Worm (Caenorhabditis elegans) whole organism, L3 larva: ENCODE results near the gene D1046.4.
A peak's percentile ranks its signal among the peaks of the same experiment; 100 is the strongest.

Experiments used
- R02D3.7 ChIP-seq: fragments of 150-350 bp; optimal IDR thresholded peaks from 2 replicates; lab custom pipeline; 2014; ENCODE audit warnings: missing biosample characterization, missing genetic modification characterization
- ZK546.5 ChIP-seq: sonication (generic microtip); optimal IDR thresholded peaks from 2 replicates; lab custom pipeline; 2017; ENCODE audit warnings: missing biosample characterization, missing genetic modification characterization
- aly-2 ChIP-seq: fragments of 150-350 bp; optimal IDR thresholded peaks from 2 replicates; lab custom pipeline; 2014; ENCODE audit warnings: missing biosample characterization, missing genetic modification characterization
- ama-1 ChIP-seq: fragments of 150-350 bp; optimal IDR thresholded peaks from 2 replicates; lab custom pipeline; 2018
- ceh-16 ChIP-seq: sonication (generic microtip); optimal IDR thresholded peaks from 2 replicates; lab custom pipeline; 2017; ENCODE audit warnings: missing biosample characterization, missing genetic modification characterization
- ceh-28 ChIP-seq: fragments of 150-350 bp; optimal IDR thresholded peaks from 2 replicates; lab custom pipeline; 2014; ENCODE audit warnings: missing biosample characterization, missing genetic modification reagents, missing genetic modification characterization
- ceh-82 ChIP-seq: fragments of 150-350 bp; optimal IDR thresholded peaks from 2 replicates; lab custom pipeline; 2014; ENCODE audit warnings: missing biosample characterization, missing genetic modification characterization
- daf-12 ChIP-seq: fragments of 150-350 bp; optimal IDR thresholded peaks from 2 replicates; lab custom pipeline; 2014; ENCODE audit warnings: missing biosample characterization, missing genetic modification reagents, missing genetic modification characterization
- egl-27 ChIP-seq: sonication (generic microtip); optimal IDR thresholded peaks from 4 replicates; lab custom pipeline; 2017; ENCODE audit warnings: missing biosample characterization, missing genetic modification reagents, missing genetic modification characterization
- egl-5 ChIP-seq: fragments of 150-350 bp; optimal IDR thresholded peaks from 2 replicates; lab custom pipeline; 2017; ENCODE audit warnings: missing biosample characterization, missing genetic modification reagents, missing genetic modification characterization, inconsistent platforms
- elt-1 ChIP-seq: fragments of 150-350 bp; optimal IDR thresholded peaks from 2 replicates; lab custom pipeline; 2014; ENCODE audit warnings: missing biosample characterization, missing genetic modification characterization
- elt-2 ChIP-seq: sonication (generic microtip); optimal IDR thresholded peaks from 2 replicates; lab custom pipeline; 2016; ENCODE audit warnings: missing genetic modification reagents, mild to moderate bottlenecking, missing genetic modification characterization, missing compliant biosample characterization
- eor-1 ChIP-seq, 2 experiments: fragments of 150-350 bp; optimal IDR thresholded peaks; 2 replicates each; lab custom pipeline; 2014 to 2018; ENCODE audit warnings: missing biosample characterization in 2 of 2, missing genetic modification characterization in 2 of 2
- fkh-2 ChIP-seq: fragments of 150-350 bp; optimal IDR thresholded peaks from 2 replicates; lab custom pipeline; 2014; ENCODE audit warnings: missing biosample characterization, missing genetic modification reagents, missing genetic modification characterization
- hmg-11 ChIP-seq: sonication (generic microtip); optimal IDR thresholded peaks from 2 replicates; lab custom pipeline; 2016; ENCODE audit warnings: missing genetic modification characterization, missing compliant biosample characterization
- jun-1 ChIP-seq: fragments of 150-350 bp; optimal IDR thresholded peaks from 2 replicates; lab custom pipeline; 2014; ENCODE audit warnings: missing biosample characterization, missing genetic modification reagents, missing genetic modification characterization
- lin-15B ChIP-seq: fragments of 150-350 bp; optimal IDR thresholded peaks from 2 replicates; lab custom pipeline; 2014; ENCODE audit warnings: missing biosample characterization, missing genetic modification characterization
- lin-39 ChIP-seq: fragments of 150-350 bp; optimal IDR thresholded peaks from 2 replicates; lab custom pipeline; 2018; ENCODE audit warnings: missing biosample characterization, missing genetic modification reagents, missing genetic modification characterization
- lsy-12 ChIP-seq: sonication (generic microtip); optimal IDR thresholded peaks from 2 replicates; lab custom pipeline; 2016; ENCODE audit warnings: mild to moderate bottlenecking, missing genetic modification characterization, missing compliant biosample characterization
- mdl-1 ChIP-seq: fragments of 150-350 bp; optimal IDR thresholded peaks from 2 replicates; lab custom pipeline; 2014; ENCODE audit warnings: missing biosample characterization, missing genetic modification characterization
- mml-1 ChIP-seq: fragments of 150-350 bp; sonication (generic microtip); optimal IDR thresholded peaks from 3 replicates; lab custom pipeline; 2014; ENCODE audit warnings: missing biosample characterization, missing genetic modification characterization
- nfya-1 ChIP-seq: sonication (generic microtip); optimal IDR thresholded peaks from 2 replicates; lab custom pipeline; 2017; ENCODE audit warnings: missing genetic modification characterization, mild to moderate bottlenecking, missing compliant biosample characterization, antibody characterized with exemption, moderate library complexity; ENCODE audit not compliant: insufficient read depth
- nhr-11 ChIP-seq: fragments of 150-350 bp; optimal IDR thresholded peaks from 2 replicates; lab custom pipeline; 2014; ENCODE audit warnings: missing biosample characterization, missing genetic modification characterization
- nhr-12 ChIP-seq: fragments of 150-350 bp; optimal IDR thresholded peaks from 2 replicates; lab custom pipeline; 2014; ENCODE audit warnings: missing biosample characterization, missing genetic modification characterization
- nhr-23 ChIP-seq: fragments of 150-350 bp; optimal IDR thresholded peaks from 2 replicates; lab custom pipeline; 2014; ENCODE audit warnings: missing biosample characterization, missing genetic modification reagents, missing genetic modification characterization
- nhr-237 ChIP-seq: fragments of 150-350 bp; optimal IDR thresholded peaks from 2 replicates; lab custom pipeline; 2014; ENCODE audit warnings: missing biosample characterization, missing genetic modification characterization
- nhr-28 ChIP-seq: fragments of 150-350 bp; optimal IDR thresholded peaks from 2 replicates; lab custom pipeline; 2014; ENCODE audit warnings: missing biosample characterization, missing genetic modification characterization
- nhr-76 ChIP-seq: fragments of 150-350 bp; sonication (generic microtip); optimal IDR thresholded peaks from 5 replicates; lab custom pipeline; 2014; ENCODE audit warnings: missing biosample characterization, missing genetic modification characterization
- pha-4 ChIP-seq: fragments of 150-350 bp; optimal IDR thresholded peaks from 2 replicates; lab custom pipeline; 2014; ENCODE audit warnings: missing biosample characterization, missing genetic modification reagents, missing genetic modification characterization
- pqm-1 ChIP-seq: fragments of 150-350 bp; optimal IDR thresholded peaks from 2 replicates; lab custom pipeline; 2017; ENCODE audit warnings: missing biosample characterization, missing genetic modification characterization, inconsistent platforms
- sea-2 ChIP-seq: fragments of 150-350 bp; sonication (generic microtip); optimal IDR thresholded peaks from 4 replicates; lab custom pipeline; 2014; ENCODE audit warnings: missing biosample characterization, missing genetic modification reagents, missing genetic modification characterization
- skn-1 ChIP-seq: fragments of 150-350 bp; optimal IDR thresholded peaks from 2 replicates; lab custom pipeline; 2014; ENCODE audit warnings: missing biosample characterization, missing genetic modification characterization
- snpc-4 ChIP-seq: fragments of 150-350 bp; optimal IDR thresholded peaks from 2 replicates; lab custom pipeline; 2014; ENCODE audit warnings: missing biosample characterization, missing genetic modification characterization
- tbx-2 ChIP-seq: sonication (generic microtip); optimal IDR thresholded peaks from 2 replicates; lab custom pipeline; 2016; ENCODE audit warnings: mild to moderate bottlenecking, missing genetic modification characterization, missing compliant biosample characterization
- unc-62 ChIP-seq: fragments of 150-350 bp; sonication (generic microtip); optimal IDR thresholded peaks from 4 replicates; lab custom pipeline; 2014; ENCODE audit warnings: missing biosample characterization, missing genetic modification reagents, missing genetic modification characterization
- zag-1 ChIP-seq: fragments of 150-350 bp; optimal IDR thresholded peaks from 2 replicates; lab custom pipeline; 2014; ENCODE audit warnings: missing biosample characterization, missing genetic modification characterization
- ztf-11 ChIP-seq: fragments of 150-350 bp; optimal IDR thresholded peaks from 2 replicates; lab custom pipeline; 2014; ENCODE audit warnings: missing biosample characterization, missing genetic modification characterization
- ztf-4 ChIP-seq: fragments of 150-350 bp; optimal IDR thresholded peaks from 2 replicates; lab custom pipeline; 2014; ENCODE audit warnings: missing biosample characterization, missing genetic modification characterization

The D1046.4 gene

DNA sequence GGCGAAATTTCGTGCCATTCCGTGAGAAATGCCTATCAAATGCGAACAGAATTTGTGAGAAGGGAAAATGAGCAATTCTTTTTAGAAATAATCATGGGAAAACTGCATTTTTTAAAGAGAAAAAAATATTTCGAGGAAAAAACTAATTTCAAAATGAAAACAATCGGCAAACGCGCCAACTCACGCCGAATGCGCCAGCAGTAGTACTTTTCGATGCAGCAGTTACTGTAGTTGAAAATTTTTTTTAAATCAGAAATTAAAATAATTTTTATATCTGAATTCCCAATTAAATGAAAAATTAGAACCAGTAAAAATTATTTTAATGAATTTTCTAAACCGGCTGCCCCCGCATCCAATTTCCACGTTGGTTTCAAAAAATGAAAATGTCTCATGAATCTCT is 10.3 kb upstream of the D1046.4 start:
- TF ChIP-seq hmg-11 (tag; lab: Kevin White, UChicago) (no peak), lsy-12 (tag; lab: Kevin White, UChicago) (no peak), nhr-76 (tag; lab: Kevin White, UChicago) (no peak), pqm-1 (tag; lab: Kevin White, UChicago) (no peak), elt-2 (tag; lab: Kevin White, UChicago) (no peak), pha-4 (tag; lab: Kevin White, UChicago) (no peak), tbx-2 (tag; lab: Kevin White, UChicago) (no peak), nfya-1 (tag; lab: Kevin White, UChicago) (no peak), nhr-28 (no peak), eor-1 (tag; optimal IDR thresholded peaks at IDR 0.05; lab: Kevin White, UChicago) (no peak)

DNA sequence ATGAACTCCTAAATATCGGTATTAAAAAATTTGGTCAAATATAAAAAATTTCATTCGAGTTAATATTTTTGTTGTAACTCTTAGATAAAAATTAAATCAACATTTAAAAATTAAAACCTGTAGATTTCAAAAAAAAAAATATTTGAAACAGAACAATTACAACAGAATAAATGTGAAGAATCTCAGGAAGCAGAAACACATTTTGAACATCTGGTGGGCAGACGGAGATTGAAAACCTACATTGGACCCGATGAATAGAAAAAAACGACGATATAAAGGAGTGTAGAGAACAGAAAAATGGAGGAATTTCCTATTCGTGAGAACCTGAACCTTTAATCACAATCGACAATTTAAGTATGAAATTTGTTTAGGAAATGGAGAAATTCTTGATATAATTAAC is 9.5 kb upstream of the D1046.4 start:
- TF ChIP-seq nhr-12 (tag; lab: Kevin White, UChicago) (no peak), ceh-16 (no peak), aly-2 (tag; lab: Kevin White, UChicago) (no peak), pha-4 (tag; lab: Kevin White, UChicago) (no peak), ztf-11 (tag; lab: Kevin White, UChicago) (no peak), snpc-4 (tag; lab: Kevin White, UChicago) (no peak), sea-2 (no peak), daf-12 (no peak), nhr-28 (no peak), fkh-2 (no peak), ceh-28 (tag; lab: Kevin White, UChicago) (no peak), egl-27 (no peak), nhr-23 (no peak), nfya-1 (tag; lab: Kevin White, UChicago) (no peak), elt-1 (tag; lab: Kevin White, UChicago) (no peak), skn-1 (tag; lab: Kevin White, UChicago) (no peak), eor-1 (tag; optimal IDR thresholded peaks at IDR 0.05; lab: Kevin White, UChicago) (no peak), ceh-82 (tag; lab: Kevin White, UChicago) (no peak), lin-39 (tag; lab: Kevin White, UChicago) (no peak)

DNA sequence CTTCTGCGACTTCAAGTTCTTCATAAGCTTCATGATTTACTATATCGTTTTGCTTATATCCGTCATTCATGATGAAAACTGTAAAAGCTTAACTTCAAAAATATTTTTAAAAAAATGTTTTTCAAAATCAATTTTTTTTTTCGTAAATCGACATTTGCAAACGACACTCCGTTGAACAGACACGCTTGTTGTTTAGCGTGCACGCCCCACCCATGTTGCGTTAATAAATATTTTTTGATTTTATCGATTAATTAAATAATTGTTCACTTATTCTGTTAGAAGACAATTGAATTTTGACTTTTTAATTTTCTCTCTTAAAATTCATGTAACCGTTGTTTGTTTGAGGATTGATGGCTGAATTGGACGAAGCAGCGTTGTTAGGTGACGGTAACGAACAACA is 7.7 kb upstream of the D1046.4 start, which contains the start of the genes D1046.2 and cfim-2:
TSS of gene D1046.2 (minus strand) at position 78 of the 400 bp plus-strand sequence.
TSS of gene cfim-2 (plus strand) at position 335 of the 400 bp plus-strand sequence.
- TF ChIP-seq elt-2 (tag; lab: Kevin White, UChicago): no peak
- TF ChIP-seq ama-1: no peak
- no peak for TF ChIP-seq snpc-4 (tag; lab: Kevin White, UChicago)
- no peak for TF ChIP-seq daf-12
- no peak for TF ChIP-seq hmg-11 (tag; lab: Kevin White, UChicago)
- TF ChIP-seq nfya-1 (tag; lab: Kevin White, UChicago): peak; percentile 42
- no peak for TF ChIP-seq ZK546.5 (tag; lab: Kevin White, UChicago)
- no peak for TF ChIP-seq mml-1 (tag; lab: Kevin White, UChicago)
- TF ChIP-seq nhr-11 (tag; lab: Kevin White, UChicago): no peak
- no peak for TF ChIP-seq unc-62
- TF ChIP-seq pqm-1 (tag; lab: Kevin White, UChicago): no peak
- TF ChIP-seq ztf-11 (tag; lab: Kevin White, UChicago): no peak
- peak; percentile 38 for TF ChIP-seq nhr-23
- TF ChIP-seq zag-1 (tag; lab: Kevin White, UChicago): no peak
- no peak for TF ChIP-seq ceh-28 (tag; lab: Kevin White, UChicago)
- no peak for TF ChIP-seq jun-1 (tag; lab: Kevin White, UChicago)
- TF ChIP-seq eor-1 (tag; optimal IDR thresholded peaks at IDR 0.05; lab: Kevin White, UChicago): no peak
- TF ChIP-seq nhr-76 (tag; lab: Kevin White, UChicago): no peak
- TF ChIP-seq lin-15B (tag; lab: Kevin White, UChicago): peak; percentile 28
- TF ChIP-seq R02D3.7 (tag; lab: Kevin White, UChicago): peak; percentile 12
- TF ChIP-seq egl-27: no peak
- no peak for TF ChIP-seq egl-5 (tag; lab: Kevin White, UChicago)
- TF ChIP-seq sea-2: no peak
- no peak for TF ChIP-seq nhr-12 (tag; lab: Kevin White, UChicago)
- no peak for TF ChIP-seq mdl-1 (tag; lab: Kevin White, UChicago)
- no peak for TF ChIP-seq fkh-2
- no peak for TF ChIP-seq ceh-16
- TF ChIP-seq ztf-4 (tag; lab: Kevin White, UChicago): no peak
- peak; percentile 44 for TF ChIP-seq pha-4 (tag; lab: Kevin White, UChicago)
- TF ChIP-seq lsy-12 (tag; lab: Kevin White, UChicago): no peak
- no peak for TF ChIP-seq nhr-237 (tag; lab: Kevin White, UChicago)
- TF ChIP-seq, all 47 proteins: peak for 5
